Fruit fly (Drosophila melanogaster) whole organism, embryonic: Measurements from ENCODE around the gene CG6142.

Experiments
- Asciz ChIP-seq: fragments of 200-800 bp; sonication (Bioruptor generic); optimal IDR thresholded peaks from 2 replicates; lab custom pipeline; 2017; ENCODE audit warnings: missing biosample characterization, mild to moderate bottlenecking, missing genetic modification characterization, missing genetic modification reagents
- CG10543 ChIP-seq: fragments of 200-800 bp; sonication (Bioruptor generic); optimal IDR thresholded peaks from 3 replicates; lab custom pipeline; 2017; ENCODE audit warnings: missing biosample characterization, mild to moderate bottlenecking, missing genetic modification characterization, moderate library complexity
- CG11247 ChIP-seq: fragments of 200-800 bp; sonication (Bioruptor generic); IDR thresholded peaks from 2 replicates; pipeline ENCODE4 v1.3.6; 2022; ENCODE audit warnings: missing biosample characterization, missing genetic modification characterization
- CG12659 ChIP-seq: fragments of 200-800 bp; sonication (Bioruptor generic); optimal IDR thresholded peaks from 3 replicates; lab custom pipeline; 2017; ENCODE audit warnings: mild to moderate bottlenecking, missing biosample characterization, missing genetic modification reagents, missing genetic modification characterization
- CG14860 ChIP-seq: fragments of 200-800 bp; sonication (Bioruptor generic); IDR thresholded peaks from 3 replicates; pipeline ENCODE4 v1.3.6; 2022; ENCODE audit warnings: missing biosample characterization, missing genetic modification characterization; ENCODE audit not compliant: partially characterized antibody
- CG15073 ChIP-seq: fragments of 200-800 bp; sonication (Bioruptor generic); optimal IDR thresholded peaks from 2 replicates; lab custom pipeline; 2016; ENCODE audit warnings: missing biosample characterization, missing genetic modification characterization
- CG2116 ChIP-seq: fragments of 200-800 bp; sonication (Bioruptor generic); optimal IDR thresholded peaks from 3 replicates; lab custom pipeline; 2018; ENCODE audit warnings: missing biosample characterization, mild to moderate bottlenecking, missing genetic modification characterization
- CG3281 ChIP-seq: fragments of 200-800 bp; sonication (Bioruptor generic); optimal IDR thresholded peaks from 3 replicates; lab custom pipeline; 2017; ENCODE audit warnings: missing biosample characterization, mild to moderate bottlenecking, missing genetic modification characterization
- CG3726 ChIP-seq: fragments of 200-800 bp; sonication (Bioruptor generic); IDR thresholded peaks from 3 replicates; pipeline ENCODE4, ENCODE4 v1.3.6; 2022; ENCODE audit warnings: missing biosample characterization, missing genetic modification characterization
- CG3847 ChIP-seq: fragments of 200-800 bp; sonication (Bioruptor generic); IDR thresholded peaks from 2 replicates; pipeline ENCODE4 v1.3.6; 2022; ENCODE audit warnings: missing biosample characterization, missing genetic modification characterization
- CG43689 ChIP-seq: fragments of 200-800 bp; sonication (Bioruptor generic); IDR thresholded peaks from 2 replicates; pipeline ENCODE4 v1.3.6; 2022; ENCODE audit warnings: missing biosample characterization, missing genetic modification characterization
- CG5180 ChIP-seq: fragments of 200-800 bp; sonication (Bioruptor generic); optimal IDR thresholded peaks from 3 replicates; lab custom pipeline; 2017; ENCODE audit warnings: missing biosample characterization, missing genetic modification characterization, mild to moderate bottlenecking, moderate library complexity, missing genetic modification reagents
- CG6272 ChIP-seq: fragments of 200-800 bp; sonication (Bioruptor generic); IDR thresholded peaks from 2 replicates; pipeline ENCODE4 v1.3.6; 2022; ENCODE audit warnings: missing biosample characterization, missing genetic modification characterization
- CG6813 ChIP-seq: fragments of 200-800 bp; sonication (Bioruptor generic); optimal IDR thresholded peaks from 2 replicates; lab custom pipeline; 2017; ENCODE audit warnings: missing biosample characterization, missing genetic modification characterization, mild to moderate bottlenecking, moderate library complexity, missing genetic modification reagents
- CG9817 ChIP-seq: fragments of 200-800 bp; sonication (Bioruptor generic); optimal IDR thresholded peaks from 2 replicates; lab custom pipeline; 2018; ENCODE audit warnings: missing biosample characterization, mild to moderate bottlenecking, missing genetic modification characterization, moderate library complexity
- CG9876 ChIP-seq: fragments of 200-800 bp; sonication (Bioruptor generic); optimal IDR thresholded peaks from 2 replicates; lab custom pipeline; 2016; ENCODE audit warnings: missing biosample characterization, missing genetic modification characterization
- Camta ChIP-seq: fragments of 200-800 bp; sonication (Bioruptor generic); optimal IDR thresholded peaks from 2 replicates; lab custom pipeline; 2016; ENCODE audit warnings: missing biosample characterization, missing genetic modification characterization
- D ChIP-seq, 2 experiments: fragments of 200-800 bp in 1 of 2; fragments of >200 bp in 1 of 2; sonication (Bioruptor generic) in 1 of 2; optimal IDR thresholded peaks; 2 replicates in 1 of 2; 3 replicates in 1 of 2; lab custom pipeline; 2017; ENCODE audit warnings: mild to moderate bottlenecking in 1 of 2, missing biosample characterization in 1 of 2, missing genetic modification characterization in 1 of 2, missing genetic modification reagents in 1 of 2
- Dad ChIP-seq: fragments of 200-800 bp; sonication (Bioruptor generic); optimal IDR thresholded peaks from 3 replicates; lab custom pipeline; 2016; ENCODE audit warnings: missing biosample characterization, missing genetic modification characterization
- Dfd ChIP-seq, 2 experiments: fragments of >200 bp; optimal IDR thresholded peaks; 2 replicates each; lab custom pipeline; 2017; ENCODE audit warnings: missing biosample characterization in 2 of 2, missing genetic modification characterization in 2 of 2
- Dref ChIP-seq: fragments of 200-800 bp; sonication (Bioruptor generic); IDR thresholded peaks from 2 replicates; pipeline ENCODE4 v1.3.6; 2022; ENCODE audit warnings: missing biosample characterization, missing genetic modification characterization
- Drgx ChIP-seq: fragments of 200-800 bp; sonication (Bioruptor generic); IDR thresholded peaks from 2 replicates; pipeline ENCODE4 v1.3.6; 2022; ENCODE audit warnings: missing biosample characterization, missing genetic modification characterization
- Fer3 ChIP-seq: fragments of 200-800 bp; sonication (Bioruptor generic); optimal IDR thresholded peaks from 2 replicates; lab custom pipeline; 2018; ENCODE audit warnings: missing biosample characterization, mild to moderate bottlenecking, missing genetic modification characterization, moderate library complexity
- GATAe ChIP-seq: fragments of 200-800 bp; sonication (Bioruptor generic); conservative IDR thresholded peaks from 2 replicates; pipeline ENCODE4 v1.3.6; 2022; ENCODE audit warnings: missing biosample characterization, missing genetic modification characterization
- H2.0 ChIP-seq: fragments of 200-800 bp; sonication (Bioruptor generic); IDR thresholded peaks from 2 replicates; pipeline ENCODE4 v1.3.6; 2022; ENCODE audit warnings: missing biosample characterization, missing genetic modification characterization
- Lpt ChIP-seq: fragments of >200 bp; optimal IDR thresholded peaks from 2 replicates; lab custom pipeline; 2018; ENCODE audit warnings: missing biosample characterization, missing genetic modification characterization
- MBD-R2 ChIP-seq: fragments of 200-800 bp; sonication (Bioruptor generic); IDR thresholded peaks from 2 replicates; pipeline ENCODE4 v1.3.6; 2022; ENCODE audit warnings: missing biosample characterization, missing genetic modification characterization
- MTF-1 ChIP-seq: fragments of 200-800 bp; sonication (Bioruptor generic); optimal IDR thresholded peaks from 2 replicates; lab custom pipeline; 2018; ENCODE audit warnings: missing biosample characterization, mild to moderate bottlenecking, missing genetic modification characterization, borderline replicate concordance
- Mad ChIP-seq: fragments of 200-800 bp; sonication (Bioruptor generic); optimal IDR thresholded peaks from 2 replicates; lab custom pipeline; 2016; ENCODE audit warnings: missing biosample characterization, missing genetic modification characterization
- Max ChIP-seq: fragments of 200-800 bp; sonication (Bioruptor generic); optimal IDR thresholded peaks from 2 replicates; lab custom pipeline; 2016; ENCODE audit warnings: missing biosample characterization, mild to moderate bottlenecking, missing genetic modification characterization
- Med ChIP-seq: fragments of 200-800 bp; sonication (Bioruptor generic); peaks from one replicate; lab custom pipeline; 2016; ENCODE audit warnings: missing biosample characterization, missing genetic modification characterization, mild to moderate bottlenecking, inconsistent platforms, moderate library complexity
- Sox102F ChIP-seq: fragments of 200-800 bp; sonication (Bioruptor generic); optimal IDR thresholded peaks from 2 replicates; lab custom pipeline; 2018; ENCODE audit warnings: missing biosample characterization, mild to moderate bottlenecking, missing genetic modification characterization, moderate library complexity
- Xrp1 ChIP-seq: fragments of 200-800 bp; sonication (Bioruptor generic); IDR thresholded peaks from 2 replicates; pipeline ENCODE4 v1.3.6; 2022; ENCODE audit warnings: missing biosample characterization, missing genetic modification characterization
- YL-1 ChIP-seq: fragments of 200-800 bp; sonication (Bioruptor generic); optimal IDR thresholded peaks from 3 replicates; lab custom pipeline; 2017; ENCODE audit warnings: missing biosample characterization, mild to moderate bottlenecking, missing genetic modification characterization
- abd-A ChIP-seq: fragments of 200-800 bp; sonication (Bioruptor generic); optimal IDR thresholded peaks from 3 replicates; lab custom pipeline; 2019; ENCODE audit warnings: missing biosample characterization, mild to moderate bottlenecking, missing genetic modification characterization, moderate library complexity
- al ChIP-seq: fragments of 200-800 bp; sonication (Bioruptor generic); IDR thresholded peaks from 2 replicates; pipeline ENCODE4 v1.3.6; 2022; ENCODE audit warnings: missing biosample characterization, missing genetic modification characterization
- bab2 ChIP-seq: fragments of 200-800 bp; sonication (Bioruptor generic); optimal IDR thresholded peaks from 2 replicates; lab custom pipeline; 2016; ENCODE audit warnings: missing biosample characterization, missing genetic modification characterization
- esg ChIP-seq: fragments of 200-800 bp; sonication (Bioruptor generic); conservative IDR thresholded peaks from 2 replicates; pipeline ENCODE4 v1.3.6; 2022; ENCODE audit warnings: missing biosample characterization, missing genetic modification characterization
- eve ChIP-seq, 2 experiments: fragments of >200 bp; optimal IDR thresholded peaks; 2 replicates each; lab custom pipeline; 2017; ENCODE audit warnings: missing biosample characterization in 2 of 2, missing genetic modification characterization in 2 of 2
- fu2 ChIP-seq: fragments of 200-800 bp; sonication (Bioruptor generic); optimal IDR thresholded peaks from 2 replicates; lab custom pipeline; 2016; ENCODE audit warnings: missing biosample characterization, missing genetic modification characterization
- grn ChIP-seq: fragments of 200-800 bp; sonication (Bioruptor generic); optimal IDR thresholded peaks from 3 replicates; lab custom pipeline; 2017; ENCODE audit warnings: missing biosample characterization, missing genetic modification characterization
- ham ChIP-seq: fragments of 200-800 bp; sonication (Bioruptor generic); IDR thresholded peaks from 2 replicates; pipeline ENCODE4 v1.3.6; 2022; ENCODE audit warnings: missing biosample characterization, missing genetic modification characterization
- lilli ChIP-seq: fragments of 200-800 bp; sonication (Bioruptor generic); optimal IDR thresholded peaks from 3 replicates; lab custom pipeline; 2016; ENCODE audit warnings: missing biosample characterization, missing genetic modification characterization
- lmd ChIP-seq: fragments of 200-800 bp; sonication (Bioruptor generic); IDR thresholded peaks from 2 replicates; pipeline ENCODE4 v1.3.6; 2022; ENCODE audit warnings: missing biosample characterization, missing genetic modification characterization
- otp ChIP-seq: fragments of 200-800 bp; sonication (Bioruptor generic); IDR thresholded peaks from 3 replicates; pipeline ENCODE4, ENCODE4 v1.3.6; 2022; ENCODE audit warnings: missing biosample characterization, missing genetic modification characterization
- ranshi ChIP-seq: fragments of 200-800 bp; sonication (Bioruptor generic); IDR thresholded peaks from 2 replicates; pipeline ENCODE4 v1.3.6; 2022; ENCODE audit warnings: missing biosample characterization, missing genetic modification characterization
- rib ChIP-seq: fragments of 200-800 bp; sonication (Bioruptor generic); IDR thresholded peaks from 2 replicates; pipeline ENCODE4 v1.3.6; 2022; ENCODE audit warnings: missing biosample characterization, missing genetic modification characterization
- salm ChIP-seq: fragments of 200-800 bp; sonication (Bioruptor generic); optimal IDR thresholded peaks from 2 replicates; lab custom pipeline; 2018; ENCODE audit warnings: missing biosample characterization, mild to moderate bottlenecking, missing genetic modification characterization
- slbo ChIP-seq: fragments of 200-800 bp; sonication (Bioruptor generic); IDR thresholded peaks from 2 replicates; pipeline ENCODE4 v1.3.6; 2022; ENCODE audit warnings: missing biosample characterization, missing genetic modification characterization
- slou ChIP-seq: fragments of 200-800 bp; sonication (Bioruptor generic); optimal IDR thresholded peaks from 3 replicates; lab custom pipeline; 2016; ENCODE audit warnings: missing biosample characterization, missing genetic modification characterization
- wdn ChIP-seq: fragments of 200-800 bp; sonication (Bioruptor generic); IDR thresholded peaks from 2 replicates; pipeline ENCODE4 v1.3.6; 2022; ENCODE audit warnings: missing biosample characterization, missing genetic modification characterization

Gene CG6142

dm6 chr3R:26172040-26172439, 39.1 kb downstream of the CG6142 start (continued):
- TF ChIP-seq CG10543 (GFP tag; lab: Kevin White, UChicago) (peak; percentile 52), Sox102F (GFP tag; lab: Kevin White, UChicago) (peak; percentile 54), ham (GFP tag; lab: Robert Waterston, UW) (no peak), Dfd (GFP tag; optimal IDR thresholded peaks at IDR 0.05; lab: Kevin White, UChicago) (no peak), CG6813 (peak; percentile 43), Asciz (GFP tag; lab: Kevin White, UChicago) (peak; percentile 37), slou (GFP tag; lab: Kevin White, UChicago) (peak; percentile 39), CG5180 (peak; percentile 35), YL-1 (GFP tag; lab: Kevin White, UChicago) (no peak), lilli (GFP tag; lab: Kevin White, UChicago) (peak; percentile 56), Mad (GFP tag; lab: Kevin White, UChicago) (no peak), CG14860 (no peak), bab2 (peak; percentile 51), slbo (GFP tag; lab: Robert Waterston, UW) (no peak), CG6272 (GFP tag; lab: Robert Waterston, UW) (peak; percentile 55), CG3726 (no peak), CG9817 (tag; lab: Kevin White, UChicago) (peak; percentile 18), CG3847 (GFP tag; lab: Robert Waterston, UW) (no peak), Dref (GFP tag; lab: Robert Waterston, UW) (no peak), MTF-1 (GFP tag; lab: Kevin White, UChicago) (peak; percentile 22), esg (GFP tag; lab: Robert Waterston, UW) (0 out of 2 replicates have a peak, but pooled peaks have one; percentile 18), CG12659 (peak; percentile 33), H2.0 (GFP tag; lab: Robert Waterston, UW) (no peak), D (optimal IDR thresholded peaks at IDR 0.05; lab: Kevin White, UChicago) (no peak), D (GFP tag; optimal IDR thresholded peaks at IDR 0.05; lab: Kevin White, UChicago) (peak; percentile 16), rib (0 out of 2 replicates have a peak, but pooled peaks have one; percentile 27), Drgx (GFP tag; lab: Robert Waterston, UW) (no peak), CG2116 (GFP tag; lab: Kevin White, UChicago) (no peak), wdn (no peak), CG11247 (GFP tag; lab: Robert Waterston, UW) (0 out of 2 replicates have a peak, but pooled peaks have one; percentile 60), salm (tag; lab: Kevin White, UChicago) (no peak), Camta (GFP tag; lab: Kevin White, UChicago) (peak; percentile 21), ranshi (GFP tag; lab: Robert Waterston, UW) (peak; percentile 50; the same call in 1 of the 2 replicates), Dad (peak; percentile 28), Xrp1 (GFP tag; lab: Robert Waterston, UW) (peak; percentile 70; the same call in 1 of the 2 replicates), GATAe (GFP tag; lab: Robert Waterston, UW) (no peak), fu2 (GFP tag; lab: Kevin White, UChicago) (no peak), Max (peak; percentile 21), CG3281 (GFP tag; lab: Kevin White, UChicago) (peak; percentile 74), grn (no peak), CG15073 (GFP tag; lab: Kevin White, UChicago) (no peak), otp (no peak), CG43689 (GFP tag; lab: Robert Waterston, UW) (peak; percentile 11; the same call in 1 of the 2 replicates), CG9876 (peak; percentile 22), eve (GFP tag; optimal IDR thresholded peaks at IDR 0.05; lab: Kevin White, UChicago) (peak in 1 of 2 experiments; percentile 38), lmd (no peak; the same call in none of the 2 replicates), Lpt (GFP tag; lab: Kevin White, UChicago) (no peak), Med (GFP tag; lab: Kevin White, UChicago) (no peak), al (peak; percentile 52; the same call in 1 of the 2 replicates), Fer3 (tag; lab: Kevin White, UChicago) (peak; percentile 68), abd-A (tag; lab: Kevin White, UChicago) (peak; percentile 80), MBD-R2 (GFP tag; lab: Robert Waterston, UW) (no peak)
